Worm (Caenorhabditis elegans) whole organism, mixed stage, embryonic: ENCODE measurements around the gene F26G1.9.

Source experiments
- blmp-1 ChIP-seq: fragments of 150-350 bp; optimal IDR thresholded peaks from 2 replicates; lab custom pipeline; 2014; ENCODE audit warnings: missing biosample characterization, missing genetic modification characterization
- elt-3 ChIP-seq: fragments of 150-350 bp; optimal IDR thresholded peaks from 2 replicates; lab custom pipeline; 2014; ENCODE audit warnings: missing biosample characterization, missing genetic modification characterization
- lin-13 ChIP-seq: fragments of 150-350 bp; optimal IDR thresholded peaks from 2 replicates; lab custom pipeline; 2014; ENCODE audit warnings: missing biosample characterization, missing genetic modification characterization
- lsy-2 ChIP-seq: fragments of 150-350 bp; optimal IDR thresholded peaks from 2 replicates; lab custom pipeline; 2014; ENCODE audit warnings: missing biosample characterization, missing genetic modification characterization
- mep-1 ChIP-seq: fragments of 150-350 bp; optimal IDR thresholded peaks from 2 replicates; lab custom pipeline; 2017; ENCODE audit warnings: missing biosample characterization, missing genetic modification reagents, missing genetic modification characterization, inconsistent platforms
- snpc-4 ChIP-seq: fragments of 150-350 bp; optimal IDR thresholded peaks from 2 replicates; lab custom pipeline; 2014; ENCODE audit warnings: missing biosample characterization, missing genetic modification characterization
- unc-39 ChIP-seq: fragments of 150-350 bp; optimal IDR thresholded peaks from 2 replicates; lab custom pipeline; 2014; ENCODE audit warnings: missing biosample characterization, missing genetic modification characterization
- unc-62 ChIP-seq: fragments of 150-350 bp; optimal IDR thresholded peaks from 2 replicates; lab custom pipeline; 2014; ENCODE audit warnings: missing biosample characterization, missing genetic modification reagents, missing genetic modification characterization
- ztf-11 ChIP-seq: fragments of 150-350 bp; optimal IDR thresholded peaks from 2 replicates; lab custom pipeline; 2014; ENCODE audit warnings: missing biosample characterization, missing genetic modification characterization

DNA sequence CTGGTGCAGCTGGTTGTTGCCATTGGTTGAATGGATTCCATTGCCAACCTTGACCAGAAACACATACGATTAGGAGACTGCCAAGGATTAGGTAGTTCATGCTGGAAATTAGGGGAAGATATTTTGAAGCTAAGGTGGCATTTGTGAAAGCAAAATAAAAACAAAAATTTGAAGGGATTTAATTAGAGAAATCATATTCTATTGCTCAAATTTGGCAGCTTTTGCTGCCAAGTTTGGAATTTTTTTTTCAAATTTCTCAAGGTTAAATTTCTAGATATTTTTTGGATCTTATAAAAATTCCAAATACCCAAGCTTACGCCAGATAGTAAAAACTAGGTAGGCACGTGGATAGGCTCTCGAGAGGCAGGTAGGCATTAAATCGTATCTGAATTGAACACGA, 2.5 kb downstream of the F26G1.9 start, which contains the start of gene F26G1.5:
- TF ChIP-seq snpc-4 (tag; lab: Kevin White, UChicago) (no peak), unc-39 (tag; lab: Kevin White, UChicago) (no peak), lsy-2 (tag; lab: Kevin White, UChicago) (no peak), blmp-1 (no peak), unc-62 (no peak), lin-13 (tag; lab: Kevin White, UChicago) (no peak), ztf-11 (tag; lab: Kevin White, UChicago) (no peak), mep-1 (tag; lab: Kevin White, UChicago) (no peak), elt-3 (no peak)
